Worm (Caenorhabditis elegans) whole organism, early embryonic: ENCODE measurements around the gene T24F1.7.

Source experiments
- ama-1 ChIP-seq: fragments of 150-350 bp; optimal IDR thresholded peaks from 2 replicates; lab custom pipeline; 2014
- hmbx-1 ChIP-seq: sonication (generic microtip); optimal IDR thresholded peaks from 2 replicates; lab custom pipeline; 2016; ENCODE audit warnings: mild to moderate bottlenecking, missing genetic modification characterization, missing compliant biosample characterization
- hmg-4 ChIP-seq: fragments of 200-800 bp; sonication (Bioruptor generic); optimal IDR thresholded peaks from 2 replicates; lab custom pipeline; 2018; ENCODE audit warnings: mild to moderate bottlenecking, missing genetic modification characterization, missing compliant biosample characterization

ce11 chrII:11335670-11336069 is 23.3 kb downstream of the T24F1.7 start:
- no peak for TF ChIP-seq hmg-4
- TF ChIP-seq ama-1 (lab: Kevin White, UChicago): no peak
- TF ChIP-seq hmbx-1 (tag; lab: Kevin White, UChicago): no peak
